Fruit fly (Drosophila melanogaster) whole organism, pupa: ENCODE data around the gene wfs1.

Experiments
- CG10348 ChIP-seq: fragments of 200-800 bp; sonication (Bioruptor generic); IDR thresholded peaks from 2 replicates; pipeline ENCODE4 v1.3.6; 2022; ENCODE audit warnings: missing biosample characterization, missing genetic modification characterization
- CG17806 ChIP-seq: fragments of 200-800 bp; sonication (Bioruptor generic); optimal IDR thresholded peaks from 2 replicates; lab custom pipeline; 2018; ENCODE audit warnings: missing biosample characterization, mild to moderate bottlenecking, missing genetic modification characterization, moderate library complexity
- CG32121 ChIP-seq: fragments of 200-800 bp; sonication (Bioruptor generic); IDR thresholded peaks from 2 replicates; pipeline ENCODE4 v1.3.6; 2022; ENCODE audit warnings: missing biosample characterization, missing genetic modification characterization
- CG34367 ChIP-seq: fragments of 200-800 bp; sonication (Bioruptor generic); optimal IDR thresholded peaks from 2 replicates; lab custom pipeline; 2018; ENCODE audit warnings: missing biosample characterization, mild to moderate bottlenecking, missing genetic modification characterization
- D1 ChIP-seq: fragments of 200-800 bp; sonication (Bioruptor generic); optimal IDR thresholded peaks from 2 replicates; lab custom pipeline; 2018; ENCODE audit warnings: missing biosample characterization, mild to moderate bottlenecking, missing genetic modification characterization, moderate library complexity
- Ets98B ChIP-seq: fragments of 200-800 bp; sonication (Bioruptor generic); IDR thresholded peaks from 2 replicates; pipeline ENCODE4 v1.3.6; 2022; ENCODE audit warnings: missing biosample characterization, missing genetic modification characterization
- Pif1A ChIP-seq: fragments of 200-800 bp; sonication (Bioruptor generic); optimal IDR thresholded peaks from 3 replicates; lab custom pipeline; 2016; ENCODE audit warnings: missing biosample characterization, missing genetic modification characterization
- Pif1B ChIP-seq: fragments of 200-800 bp; sonication (Bioruptor generic); optimal IDR thresholded peaks from 3 replicates; lab custom pipeline; 2016; ENCODE audit warnings: missing biosample characterization, missing genetic modification characterization
- fd96Ca ChIP-seq: fragments of 200-800 bp; sonication (Bioruptor generic); IDR thresholded peaks from 3 replicates; pipeline ENCODE4 v1.3.6; 2022; ENCODE audit warnings: missing biosample characterization, missing genetic modification characterization
- rn ChIP-seq: fragments of 200-800 bp; sonication (Bioruptor generic); IDR thresholded peaks from 2 replicates; pipeline ENCODE4 v1.3.6; 2022; ENCODE audit warnings: missing biosample characterization, missing genetic modification characterization

DNA sequence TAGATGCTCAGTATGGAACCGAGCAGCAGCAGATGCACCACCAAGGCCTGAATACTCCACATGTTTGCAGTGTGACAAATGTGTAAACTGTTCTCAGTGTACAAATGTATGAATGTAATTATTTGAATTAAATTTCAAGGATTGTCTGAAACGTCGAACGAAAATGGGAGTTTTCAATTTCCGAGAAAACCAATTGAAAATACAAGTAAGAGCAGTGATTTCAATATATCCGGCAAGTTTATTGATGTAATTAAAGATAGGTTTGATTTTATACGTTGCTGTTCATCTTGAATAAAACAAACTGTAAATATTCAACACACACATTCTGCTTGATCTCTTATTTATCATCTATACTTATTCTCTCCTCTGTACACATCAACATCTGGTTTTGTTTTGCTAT, 20.5 kb upstream of the wfs1 start, which contains the start of gene CG4907:
- TF ChIP-seq CG34367 (tag; lab: Kevin White, UChicago) (no peak), Pif1B (GFP tag; lab: Kevin White, UChicago) (no peak), fd96Ca (GFP tag; lab: Robert Waterston, UW) (no peak), CG32121 (GFP tag; lab: Robert Waterston, UW) (no peak), Pif1A (GFP tag; lab: Kevin White, UChicago) (no peak), Ets98B (GFP tag; lab: Robert Waterston, UW) (no peak), CG10348 (GFP tag; lab: Robert Waterston, UW) (no peak), D1 (no peak), rn (GFP tag; lab: Robert Waterston, UW) (no peak), CG17806 (tag; lab: Kevin White, UChicago) (no peak)
